Fruit fly (Drosophila melanogaster): Measurements from ENCODE around the gene P58IPK.

Gene P58IPK

dm6 chr3R:9565895-9566294 lies 20.8 kb upstream of the P58IPK start, which contains the start of gene CG16789:
TSS of gene CG16789 (plus strand) at chr3R:9566195.
- TF ChIP-seq achi (GFP tag; optimal IDR thresholded peaks at IDR 0.05) (no peak), CG6276 (GFP tag; optimal IDR thresholded peaks at IDR 0.05) (no peak), CG15336 (GFP tag; IDR thresholded peaks at IDR 0.05) (no peak)

DNA sequence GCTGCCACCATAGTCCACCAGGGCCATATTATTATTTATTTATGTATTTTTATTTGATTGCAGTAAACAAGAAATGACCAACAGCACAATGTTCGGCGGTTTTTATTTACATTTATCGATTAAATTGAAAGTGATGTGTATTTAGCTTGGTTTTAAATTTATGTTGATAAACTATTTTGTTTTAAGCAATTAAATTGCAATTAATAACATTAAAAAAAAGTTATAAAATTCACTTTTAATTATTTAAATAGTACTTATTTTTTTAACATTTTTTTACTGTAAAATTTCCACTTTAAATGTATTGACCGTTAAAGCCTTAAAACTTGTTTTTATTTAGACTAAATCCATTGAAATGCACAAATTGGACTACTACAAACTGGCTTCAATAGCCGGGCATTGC lies 16.6 kb upstream of the P58IPK start, which contains the start of gene CG16790:
Gene CG16790 (minus strand): TSS at position 101 of the 400 bp plus-strand sequence.
- no peak for TF ChIP-seq Hr4 (GFP tag; optimal IDR thresholded peaks at IDR 0.05)
- TF ChIP-seq Sox102F (GFP tag; optimal IDR thresholded peaks at IDR 0.05): no peak
- TF ChIP-seq CG8632 (GFP tag; optimal IDR thresholded peaks at IDR 0.05): no peak
- TF ChIP-seq Smox (GFP tag; optimal IDR thresholded peaks at IDR 0.05): no peak
- TF ChIP-seq esn (GFP tag; optimal IDR thresholded peaks at IDR 0.05): no peak
- no peak for TF ChIP-seq CG11762 (GFP tag; optimal IDR thresholded peaks at IDR 0.05; ENCODE audit: insufficient read depth)
- no peak for TF ChIP-seq Sox15 (GFP tag; optimal IDR thresholded peaks at IDR 0.05)
- TF ChIP-seq CG15336 (GFP tag; IDR thresholded peaks at IDR 0.05): no peak
- no peak for TF ChIP-seq CG8119 (GFP tag; IDR thresholded peaks at IDR 0.05)
- TF ChIP-seq CG6808 (GFP tag; optimal IDR thresholded peaks at IDR 0.05): no peak
- TF ChIP-seq pdm3 (GFP tag; optimal IDR thresholded peaks at IDR 0.05): no peak
- no peak for TF ChIP-seq CG4318 (GFP tag; optimal IDR thresholded peaks at IDR 0.05)
- TF ChIP-seq CG11294 (GFP tag; IDR thresholded peaks at IDR 0.05): no peak
- TF ChIP-seq eg (GFP tag; IDR thresholded peaks at IDR 0.05): no peak
- TF ChIP-seq topi (GFP tag; optimal IDR thresholded peaks at IDR 0.05): no peak
- no peak for TF ChIP-seq fd59A (GFP tag; optimal IDR thresholded peaks at IDR 0.05)
- no peak for TF ChIP-seq fd85E (GFP tag; optimal IDR thresholded peaks at IDR 0.05)
- TF ChIP-seq Lpt (GFP tag; optimal IDR thresholded peaks at IDR 0.05): no peak
- no peak for TF ChIP-seq CG31627 (GFP tag; optimal IDR thresholded peaks at IDR 0.05)

dm6 chr3R:9570657-9571056 lies 16.1 kb upstream of the P58IPK start:
- TF ChIP-seq esn (GFP tag; optimal IDR thresholded peaks at IDR 0.05) (no peak), CG34406 (GFP tag; optimal IDR thresholded peaks at IDR 0.05) (no peak), Hr4 (GFP tag; optimal IDR thresholded peaks at IDR 0.05) (no peak), CG11294 (GFP tag; IDR thresholded peaks at IDR 0.05) (no peak), eg (GFP tag; IDR thresholded peaks at IDR 0.05) (no peak), Smox (GFP tag; optimal IDR thresholded peaks at IDR 0.05) (no peak), vri (GFP tag; optimal IDR thresholded peaks at IDR 0.05) (peak; percentile 80), Eip78C (GFP tag) (no peak)

dm6 chr3R:9571523-9571922 lies 15.2 kb upstream of the P58IPK start, which contains the start of gene CG9396:
TSS of gene CG9396 (minus strand) at chr3R:9571623.
- TF ChIP-seq CG3919 (GFP tag; optimal IDR thresholded peaks at IDR 0.05) (no peak), CG4318 (GFP tag; optimal IDR thresholded peaks at IDR 0.05) (no peak)

dm6 chr3R:9572929-9573811 lies 13.6 kb upstream of the P58IPK start:
- TF ChIP-seq Ets96B (tag; optimal IDR thresholded peaks at IDR 0.05) (no peak), Hr4 (GFP tag; optimal IDR thresholded peaks at IDR 0.05) (no peak), eg (GFP tag; IDR thresholded peaks at IDR 0.05) (0 out of 3 replicates have a peak, but pooled peaks have one; percentile 23), dsx (GFP tag; optimal IDR thresholded peaks at IDR 0.05; ENCODE audit: poor library complexity, severe bottlenecking) (no peak), OdsH (GFP tag; optimal IDR thresholded peaks at IDR 0.05) (no peak), pdm3 (GFP tag; optimal IDR thresholded peaks at IDR 0.05) (no peak), Sox14 (GFP tag; optimal IDR thresholded peaks at IDR 0.05) (no peak), CG16779 (tag; optimal IDR thresholded peaks at IDR 0.05) (no peak), CG1621 (tag; optimal IDR thresholded peaks at IDR 0.05) (peak; percentile 11), CG7368 (GFP tag; optimal IDR thresholded peaks at IDR 0.05) (no peak), Sox102F (GFP tag; optimal IDR thresholded peaks at IDR 0.05) (no peak), svp (GFP tag) (no peak), topi (GFP tag; optimal IDR thresholded peaks at IDR 0.05) (no peak), CG6792 (GFP tag; optimal IDR thresholded peaks at IDR 0.05) (no peak), ss (GFP tag; optimal IDR thresholded peaks at IDR 0.05) (no peak), vri (GFP tag; optimal IDR thresholded peaks at IDR 0.05) (peak; percentile 61)
